Fruit fly (Drosophila melanogaster) whole organism, embryonic: ENCODE measurements around the gene CG1273.

Experiments
- Awh ChIP-seq: fragments of 200-800 bp; sonication (Bioruptor generic); IDR thresholded peaks from 2 replicates; pipeline ENCODE4, ENCODE4 v1.3.6; 2022; ENCODE audit warnings: missing biosample characterization, missing genetic modification characterization
- Bteb2 ChIP-seq: fragments of 200-800 bp; sonication (Bioruptor generic); optimal IDR thresholded peaks from 2 replicates; lab custom pipeline; 2016; ENCODE audit warnings: missing biosample characterization, missing genetic modification characterization
- CG10274 ChIP-seq: fragments of 200-800 bp; sonication (Bioruptor generic); optimal IDR thresholded peaks from 3 replicates; lab custom pipeline; 2017; ENCODE audit warnings: missing biosample characterization, mild to moderate bottlenecking, missing genetic modification characterization
- CG10462 ChIP-seq: fragments of 200-800 bp; sonication (Bioruptor generic); optimal IDR thresholded peaks from 2 replicates; lab custom pipeline; 2016; ENCODE audit warnings: missing biosample characterization, missing genetic modification characterization
- CG11085 ChIP-seq: fragments of 200-800 bp; sonication (Bioruptor generic); IDR thresholded peaks from 2 replicates; pipeline ENCODE4 v1.3.6; 2022; ENCODE audit warnings: missing biosample characterization, missing genetic modification characterization
- CG12659 ChIP-seq: fragments of 200-800 bp; sonication (Bioruptor generic); optimal IDR thresholded peaks from 3 replicates; lab custom pipeline; 2017; ENCODE audit warnings: mild to moderate bottlenecking, missing biosample characterization, missing genetic modification reagents, missing genetic modification characterization
- CG16779 ChIP-seq: fragments of 200-800 bp; sonication (Bioruptor generic); IDR thresholded peaks from 2 replicates; pipeline ENCODE4 v1.3.6; 2022; ENCODE audit warnings: missing biosample characterization, missing genetic modification characterization
- CG16863 ChIP-seq: fragments of 200-800 bp; sonication (Bioruptor generic); optimal IDR thresholded peaks from 3 replicates; lab custom pipeline; 2016; ENCODE audit warnings: missing biosample characterization, missing genetic modification characterization
- CG17612 ChIP-seq: fragments of 200-800 bp; sonication (Bioruptor generic); IDR thresholded peaks from 2 replicates; pipeline ENCODE4 v1.3.6; 2022; ENCODE audit warnings: missing biosample characterization, missing genetic modification characterization
- CG1792 ChIP-seq: fragments of 200-800 bp; sonication (Bioruptor generic); optimal IDR thresholded peaks from 2 replicates; lab custom pipeline; 2016; ENCODE audit warnings: missing biosample characterization, missing genetic modification characterization
- CG31365 ChIP-seq: fragments of 200-800 bp; sonication (Bioruptor generic); optimal IDR thresholded peaks from 2 replicates; lab custom pipeline; 2018; ENCODE audit warnings: missing biosample characterization, mild to moderate bottlenecking, missing genetic modification characterization
- CG32532 ChIP-seq: fragments of 200-800 bp; sonication (Bioruptor generic); IDR thresholded peaks from 2 replicates; pipeline ENCODE4 v1.3.6; 2022; ENCODE audit warnings: missing biosample characterization, missing genetic modification characterization
- CG3726 ChIP-seq: fragments of 200-800 bp; sonication (Bioruptor generic); IDR thresholded peaks from 3 replicates; pipeline ENCODE4, ENCODE4 v1.3.6; 2022; ENCODE audit warnings: missing biosample characterization, missing genetic modification characterization
- CG7271 ChIP-seq: fragments of 200-800 bp; sonication (Bioruptor generic); optimal IDR thresholded peaks from 2 replicates; lab custom pipeline; 2018; ENCODE audit warnings: missing biosample characterization, mild to moderate bottlenecking, missing genetic modification characterization, moderate library complexity
- CG7839 ChIP-seq: fragments of 200-800 bp; sonication (Bioruptor generic); optimal IDR thresholded peaks from 3 replicates; lab custom pipeline; 2018; ENCODE audit warnings: missing biosample characterization, mild to moderate bottlenecking, missing genetic modification characterization, moderate library complexity
- CG9609 ChIP-seq: fragments of 200-800 bp; sonication (Bioruptor generic); optimal IDR thresholded peaks from 3 replicates; lab custom pipeline; 2016; ENCODE audit warnings: missing biosample characterization, missing genetic modification characterization
- CG9932 ChIP-seq: fragments of 200-800 bp; sonication (Bioruptor generic); IDR thresholded peaks from 2 replicates; pipeline ENCODE4 v1.3.6; 2022; ENCODE audit warnings: missing biosample characterization, missing genetic modification characterization
- CrebB ChIP-seq: fragments of 200-800 bp; sonication (Bioruptor generic); optimal IDR thresholded peaks from 3 replicates; lab custom pipeline; 2018; ENCODE audit warnings: missing biosample characterization, mild to moderate bottlenecking, missing genetic modification characterization
- Ets65A ChIP-seq: fragments of 200-800 bp; sonication (Bioruptor generic); peaks from one replicate; lab custom pipeline; 2016; ENCODE audit warnings: missing biosample characterization, missing genetic modification characterization
- Fer1 ChIP-seq: fragments of 200-800 bp; sonication (Bioruptor generic); optimal IDR thresholded peaks from 2 replicates; lab custom pipeline; 2017; ENCODE audit warnings: missing biosample characterization, mild to moderate bottlenecking, missing genetic modification characterization
- Gsc ChIP-seq: fragments of 200-800 bp; sonication (Bioruptor generic); IDR thresholded peaks from 2 replicates; pipeline ENCODE4 v1.3.6; 2022; ENCODE audit warnings: missing biosample characterization, missing genetic modification characterization
- HLH3B ChIP-seq: fragments of 200-800 bp; sonication (Bioruptor generic); IDR thresholded peaks from 2 replicates; pipeline ENCODE4 v1.3.6; 2022; ENCODE audit warnings: missing biosample characterization, missing genetic modification characterization
- NFAT ChIP-seq: fragments of 200-800 bp; sonication (Bioruptor generic); IDR thresholded peaks from 2 replicates; pipeline ENCODE4 v1.3.6; 2022; ENCODE audit warnings: missing biosample characterization, missing genetic modification characterization
- Neu2 ChIP-seq: fragments of 200-800 bp; sonication (Bioruptor generic); optimal IDR thresholded peaks from 3 replicates; lab custom pipeline; 2016; ENCODE audit warnings: missing biosample characterization, missing genetic modification characterization, borderline replicate concordance
- Nf-YA ChIP-seq: fragments of 200-800 bp; sonication (Bioruptor generic); IDR thresholded peaks from 2 replicates; pipeline ENCODE4 v1.3.6; 2022; ENCODE audit warnings: missing biosample characterization, missing genetic modification characterization
- al ChIP-seq: fragments of 200-800 bp; sonication (Bioruptor generic); IDR thresholded peaks from 2 replicates; pipeline ENCODE4 v1.3.6; 2022; ENCODE audit warnings: missing biosample characterization, missing genetic modification characterization
- amos ChIP-seq: fragments of 200-800 bp; sonication (Bioruptor generic); IDR thresholded peaks from 2 replicates; pipeline ENCODE4 v1.3.6; 2022; ENCODE audit warnings: missing biosample characterization, missing genetic modification characterization; ENCODE audit not compliant: partially characterized antibody
- bigmax ChIP-seq: fragments of 200-800 bp; sonication (Bioruptor generic); optimal IDR thresholded peaks from 2 replicates; lab custom pipeline; 2018; ENCODE audit warnings: missing biosample characterization, mild to moderate bottlenecking, missing genetic modification characterization
- chn ChIP-seq: fragments of 200-800 bp; sonication (Bioruptor generic); optimal IDR thresholded peaks from 2 replicates; lab custom pipeline; 2016; ENCODE audit warnings: missing biosample characterization, missing genetic modification characterization
- crp ChIP-seq, 2 experiments: fragments of 200-800 bp; sonication (Bioruptor generic); optimal IDR thresholded peaks; 2 replicates in 1 of 2; 3 replicates in 1 of 2; lab custom pipeline; 2017; ENCODE audit warnings: missing biosample characterization in 2 of 2, missing genetic modification characterization in 2 of 2, mild to moderate bottlenecking in 1 of 2, moderate library complexity in 1 of 2
- gcm2 ChIP-seq: fragments of 200-800 bp; sonication (Bioruptor generic); optimal IDR thresholded peaks from 2 replicates; lab custom pipeline; 2016; ENCODE audit warnings: missing biosample characterization, missing genetic modification characterization
- h ChIP-seq: fragments of >200 bp; optimal IDR thresholded peaks from 2 replicates; lab custom pipeline; 2017
- ham ChIP-seq: fragments of 200-800 bp; sonication (Bioruptor generic); IDR thresholded peaks from 2 replicates; pipeline ENCODE4 v1.3.6; 2022; ENCODE audit warnings: missing biosample characterization, missing genetic modification characterization
- hb ChIP-seq: fragments of 200-800 bp; sonication (Bioruptor generic); IDR thresholded peaks from 3 replicates; pipeline ENCODE4 v1.3.6; 2022; ENCODE audit warnings: missing biosample characterization, missing genetic modification characterization; ENCODE audit not compliant: partially characterized antibody
- hkb ChIP-seq, 2 experiments: fragments of 200-800 bp in 1 of 2; fragments of >200 bp in 1 of 2; sonication (Bioruptor generic) in 1 of 2; IDR thresholded peaks in 1 of 2; optimal IDR thresholded peaks in 1 of 2; 2 replicates each; pipeline versions ENCODE4 v1.3.6 to Lab custom; 2017 to 2022; ENCODE audit warnings: missing biosample characterization in 1 of 2, missing genetic modification characterization in 1 of 2
- ind ChIP-seq: fragments of 200-800 bp; sonication (Bioruptor generic); optimal IDR thresholded peaks from 3 replicates; lab custom pipeline; 2016; ENCODE audit warnings: missing biosample characterization, missing genetic modification characterization
- inv ChIP-seq: fragments of 200-800 bp; sonication (Bioruptor generic); IDR thresholded peaks from 2 replicates; pipeline ENCODE4 v1.3.6; 2022; ENCODE audit warnings: missing biosample characterization, missing genetic modification characterization; ENCODE audit not compliant: partially characterized antibody
- lola ChIP-seq, 3 experiments: fragments of >200 bp in 2 of 3; fragments of 200-800 bp in 1 of 3; sonication (Bioruptor generic) in 1 of 3; optimal IDR thresholded peaks; 2 replicates each; lab custom pipeline; 2017 to 2019; ENCODE audit warnings: missing biosample characterization in 3 of 3, missing genetic modification characterization in 3 of 3, mild to moderate bottlenecking in 1 of 3, moderate library complexity in 1 of 3
- nerfin-2 ChIP-seq: fragments of 200-800 bp; sonication (Bioruptor generic); IDR thresholded peaks from 2 replicates; pipeline ENCODE4 v1.3.6; 2022; ENCODE audit warnings: missing biosample characterization, missing genetic modification characterization; ENCODE audit not compliant: partially characterized antibody
- org-1 ChIP-seq: fragments of 200-800 bp; sonication (Bioruptor generic); optimal IDR thresholded peaks from 2 replicates; lab custom pipeline; 2017; ENCODE audit warnings: missing biosample characterization, missing genetic modification characterization
- pan ChIP-seq, 4 experiments: fragments of >200 bp in 3 of 4; fragments of 200-800 bp in 1 of 4; sonication (Bioruptor generic) in 1 of 4; optimal IDR thresholded peaks in 3 of 4; IDR thresholded peaks in 1 of 4; 2 replicates each; pipeline versions ENCODE4 v1.3.6 to Lab custom; 2017 to 2022; ENCODE audit warnings: missing biosample characterization in 2 of 4, missing genetic modification characterization in 2 of 4, mixed read lengths in 1 of 4
- pfk ChIP-seq: fragments of 200-800 bp; sonication (Bioruptor generic); optimal IDR thresholded peaks from 2 replicates; lab custom pipeline; 2018; ENCODE audit warnings: missing biosample characterization, mild to moderate bottlenecking, missing genetic modification characterization, moderate library complexity
- pnt ChIP-seq: fragments of 200-800 bp; sonication (Bioruptor generic); optimal IDR thresholded peaks from 3 replicates; lab custom pipeline; 2016; ENCODE audit warnings: missing biosample characterization, missing genetic modification characterization
- pros ChIP-seq: fragments of 200-800 bp; sonication (Bioruptor generic); optimal IDR thresholded peaks from 3 replicates; lab custom pipeline; 2019; ENCODE audit warnings: missing biosample characterization, mild to moderate bottlenecking, missing genetic modification characterization, moderate library complexity
- scrt ChIP-seq: fragments of 200-800 bp; sonication (Bioruptor generic); optimal IDR thresholded peaks from 2 replicates; lab custom pipeline; 2018; ENCODE audit warnings: missing biosample characterization, mild to moderate bottlenecking, missing genetic modification characterization, moderate library complexity
- twi ChIP-seq: fragments of 200-800 bp; optimal IDR thresholded peaks from 2 replicates; lab custom pipeline; 2019; ENCODE audit warnings: missing biosample characterization, mild to moderate bottlenecking, missing genetic modification characterization, moderate library complexity
- vfl ChIP-seq: fragments of 200-800 bp; sonication (Bioruptor generic); optimal IDR thresholded peaks from 2 replicates; lab custom pipeline; 2016; ENCODE audit warnings: missing biosample characterization, missing genetic modification characterization
- wor ChIP-seq: fragments of 200-800 bp; sonication (Bioruptor generic); IDR thresholded peaks from 2 replicates; pipeline ENCODE4 v1.3.6; 2022; ENCODE audit warnings: missing biosample characterization, missing genetic modification characterization
- z ChIP-seq: fragments of 200-800 bp; sonication (Bioruptor generic); IDR thresholded peaks from 3 replicates; pipeline ENCODE4 v1.3.6; 2022; ENCODE audit warnings: missing biosample characterization, missing genetic modification characterization

Gene CG1273

DNA sequence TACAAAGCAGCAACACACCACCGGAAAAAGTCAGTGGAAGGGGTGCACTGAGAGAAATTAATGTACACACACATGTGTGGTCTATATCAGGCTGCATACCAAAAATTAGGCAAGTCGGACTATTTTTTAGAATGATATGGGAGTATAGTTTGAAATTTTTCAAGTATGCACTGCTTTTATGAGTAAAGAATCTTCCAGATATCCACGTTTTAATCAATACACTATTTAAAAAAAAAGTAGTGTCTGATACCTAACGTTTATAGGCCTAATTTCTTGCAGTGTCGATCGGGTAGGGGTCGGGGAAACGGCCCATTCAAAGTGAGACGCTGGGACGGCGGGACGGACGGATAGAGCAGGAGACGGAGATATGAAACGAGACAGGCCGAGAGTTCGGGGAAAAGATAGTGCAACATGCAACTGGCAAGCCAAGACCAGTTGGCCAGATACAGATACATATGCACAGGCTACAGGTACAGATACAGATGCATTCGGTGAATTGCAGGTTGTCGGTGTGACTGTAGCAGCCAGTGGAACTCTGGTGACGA, 33.1 kb upstream of the CG1273 start (continued):
- TF ChIP-seq CG16779 (GFP tag; lab: Robert Waterston, UW) (no peak), gcm2 (peak; percentile 72), CG10462 (GFP tag; lab: Kevin White, UChicago) (peak; percentile 92), org-1 (peak; percentile 92), vfl (peak; percentile 66), CG1792 (GFP tag; lab: Kevin White, UChicago) (peak; percentile 77), NFAT (GFP tag; lab: Robert Waterston, UW) (no peak), CG17612 (GFP tag; lab: Robert Waterston, UW) (peak; percentile 40; the same call in 1 of the 2 replicates), Neu2 (GFP tag; lab: Kevin White, UChicago) (peak; percentile 93), CG9609 (GFP tag; lab: Kevin White, UChicago) (peak; percentile 94), pfk (GFP tag; lab: Kevin White, UChicago) (peak; percentile 54), lola (GFP tag; optimal IDR thresholded peaks at IDR 0.05; lab: Kevin White, UChicago) (peak in 1 of 3 experiments; percentile 99), Ets65A (GFP tag; lab: Kevin White, UChicago) (peak; percentile 99), CG10274 (GFP tag; lab: Kevin White, UChicago) (peak; percentile 75), nerfin-2 (no peak), inv (GFP tag; lab: Robert Waterston, UW) (no peak), hb (GFP tag; lab: Robert Waterston, UW) (no peak), wor (GFP tag; lab: Robert Waterston, UW) (peak; percentile 91), Bteb2 (GFP tag; lab: Kevin White, UChicago) (peak; percentile 81), al (0 out of 2 replicates have a peak, but pooled peaks have one; percentile 15), CG12659 (peak; percentile 90), HLH3B (peak; percentile 85), twi (tag; lab: Kevin White, UChicago) (peak; percentile 90), CG16863 (GFP tag; lab: Kevin White, UChicago) (peak; percentile 94), CG9932 (GFP tag; lab: Robert Waterston, UW) (no peak), bigmax (GFP tag; lab: Kevin White, UChicago) (no peak), pros (peak; percentile 90), CG7839 (peak; percentile 95), h (no peak), CG7271 (tag; lab: Kevin White, UChicago) (peak; percentile 83), amos (GFP tag; lab: Robert Waterston, UW) (no peak), CG3726 (GFP tag; lab: Robert Waterston, UW) (peak; percentile 86; the same call in 2 of the 3 replicates), CG11085 (GFP tag; lab: Robert Waterston, UW) (peak; percentile 39; the same call in 1 of the 2 replicates), CG31365 (tag; lab: Kevin White, UChicago) (peak; percentile 74), scrt (GFP tag; lab: Kevin White, UChicago) (peak; percentile 71), Nf-YA (GFP tag; lab: Robert Waterston, UW) (peak; percentile 75), pnt (GFP tag; lab: Kevin White, UChicago) (peak; percentile 96), Fer1 (GFP tag; lab: Kevin White, UChicago) (peak; percentile 81), chn (GFP tag; lab: Kevin White, UChicago) (peak; percentile 95), CG32532 (GFP tag; lab: Robert Waterston, UW) (peak; percentile 21; the same call in 1 of the 2 replicates), ham (GFP tag; lab: Robert Waterston, UW) (no peak), CrebB (tag; lab: Kevin White, UChicago) (peak; percentile 83), ind (GFP tag; lab: Kevin White, UChicago) (peak; percentile 88), Awh (GFP tag; lab: Robert Waterston, UW) (peak; percentile 76; the same call in 1 of the 2 replicates), Gsc (GFP tag; lab: Robert Waterston, UW) (peak; percentile 87), crp (GFP tag; optimal IDR thresholded peaks at IDR 0.05; lab: Kevin White, UChicago) (peak in 1 of 2 experiments; percentile 66), hkb (optimal IDR thresholded peaks at IDR 0.05; lab: Kevin White, UChicago) (no peak), hkb (GFP tag; IDR thresholded peaks at IDR 0.05; lab: Robert Waterston, UW) (peak; percentile 91), z (GFP tag; lab: Robert Waterston, UW) (0 out of 3 replicates have a peak, but pooled peaks have one; percentile 27), pan (optimal IDR thresholded peaks at IDR 0.05; lab: Kevin White, UChicago) (no peak), pan (GFP tag; optimal IDR thresholded peaks at IDR 0.05 in 1 of 2, IDR thresholded peaks at IDR 0.05 in 1 of 2) (peak in 1 of 2 experiments; percentile 82)
